Worm (Caenorhabditis elegans) whole organism, L4/young adult: ENCODE measurements around the gene uggt-1.

Experiments used
- W03F9.2 ChIP-seq: fragments of 150-350 bp; optimal IDR thresholded peaks from 2 replicates; lab custom pipeline; 2014; ENCODE audit warnings: missing biosample characterization, missing genetic modification characterization
- dao-5 ChIP-seq: sonication (generic microtip); optimal IDR thresholded peaks from 2 replicates; lab custom pipeline; 2016; ENCODE audit warnings: missing genotype, missing genetic modification characterization, moderate library complexity, missing compliant biosample characterization
- him-1 ChIP-seq: sonication (generic microtip); optimal IDR thresholded peaks from 2 replicates; lab custom pipeline; 2016; ENCODE audit warnings: missing genotype, missing genetic modification reagents, missing genetic modification characterization, missing compliant biosample characterization

ce11 chrX:7485748-7486147 is 15.0 kb downstream of the uggt-1 start, which contains the start of gene gly-12:
- TF ChIP-seq W03F9.2 = no peak
- no peak for TF ChIP-seq dao-5 (tag; lab: Kevin White, UChicago)
- no peak for TF ChIP-seq him-1 (tag; lab: Kevin White, UChicago)
